Fruit fly (Drosophila melanogaster): ENCODE measurements around the gene CG14315.

The CG14315 gene

dm6 chr3R:18196991-18197801 lies 38.7 kb downstream of the CG14315 start (continued):
- TF ChIP-seq CG14860 (GFP tag; IDR thresholded peaks at IDR 0.05; ENCODE audit: partially characterized antibody) = no peak
- no peak for TF ChIP-seq NFAT (GFP tag; IDR thresholded peaks at IDR 0.05)
- peak; percentile 26 for TF ChIP-seq CG7786 (GFP tag; optimal IDR thresholded peaks at IDR 0.05)
- TF ChIP-seq danr (GFP tag; IDR thresholded peaks at IDR 0.05) = no peak
- TF ChIP-seq CG6272 (GFP tag; IDR thresholded peaks at IDR 0.05) = peak; percentile 9; the same call in 1 of the 2 replicates
- TF ChIP-seq tgo (GFP tag; IDR thresholded peaks at IDR 0.05) = no peak
- TF ChIP-seq Lim3 (GFP tag; IDR thresholded peaks at IDR 0.05) = no peak
- peak; percentile 60 for TF ChIP-seq CG4424 (GFP tag; optimal IDR thresholded peaks at IDR 0.05)
- TF ChIP-seq tup (GFP tag; optimal IDR thresholded peaks at IDR 0.05) = no peak
- TF ChIP-seq wek (GFP tag; optimal IDR thresholded peaks at IDR 0.05) = no peak
- TF ChIP-seq CG13775 (GFP tag; optimal IDR thresholded peaks at IDR 0.05) = peak; percentile 70
- TF ChIP-seq CG12299 (tag; optimal IDR thresholded peaks at IDR 0.05) = no peak
- no peak for TF ChIP-seq CG14050 (GFP tag; IDR thresholded peaks at IDR 0.05)
- TF ChIP-seq tll (GFP tag; optimal IDR thresholded peaks at IDR 0.05) = no peak
- no peak for TF ChIP-seq CG33557 (GFP tag; optimal IDR thresholded peaks at IDR 0.05)
- no peak for TF ChIP-seq ems (GFP tag; optimal IDR thresholded peaks at IDR 0.05)
- no peak for TF ChIP-seq CG8290 (GFP tag; optimal IDR thresholded peaks at IDR 0.05)
- peak in 1 of 2 experiments; percentile 71 for TF ChIP-seq CG8290 (tag; optimal IDR thresholded peaks at IDR 0.05)
- TF ChIP-seq luna (GFP tag; optimal IDR thresholded peaks at IDR 0.05) = no peak
- TF ChIP-seq CG10366 (GFP tag; IDR thresholded peaks at IDR 0.05) = no peak
- TF ChIP-seq shn (GFP tag; optimal IDR thresholded peaks at IDR 0.05) = no peak
- TF ChIP-seq sd (tag; optimal IDR thresholded peaks at IDR 0.05) = peak; percentile 81
- peak; percentile 99 for TF ChIP-seq cg (GFP tag; optimal IDR thresholded peaks at IDR 0.05)
- TF ChIP-seq CG11696 (GFP tag; IDR thresholded peaks at IDR 0.05) = no peak
- no peak for TF ChIP-seq CG11085 (GFP tag; IDR thresholded peaks at IDR 0.05)
- no peak for TF ChIP-seq zfh1 (GFP tag; IDR thresholded peaks at IDR 0.05)
- no peak for TF ChIP-seq CG15514 (GFP tag; optimal IDR thresholded peaks at IDR 0.05)
- no peak for TF ChIP-seq Aef1 (GFP tag; IDR thresholded peaks at IDR 0.05)
- peak; percentile 3 for TF ChIP-seq CG7987 (GFP tag; optimal IDR thresholded peaks at IDR 0.05)
- no peak for TF ChIP-seq CG7372 (GFP tag; IDR thresholded peaks at IDR 0.05)
- TF ChIP-seq CG3995 (GFP tag; optimal IDR thresholded peaks at IDR 0.05) = no peak
- TF ChIP-seq CG42726 (GFP tag; IDR thresholded peaks at IDR 0.05; ENCODE audit: partially characterized antibody) = no peak
- peak; percentile 30 for TF ChIP-seq CG3163 (GFP tag; optimal IDR thresholded peaks at IDR 0.05)
- TF ChIP-seq CG30020 (tag; optimal IDR thresholded peaks at IDR 0.05) = peak; percentile 9
- peak; percentile 37 for TF ChIP-seq CG4328 (GFP tag; optimal IDR thresholded peaks at IDR 0.05)
- no peak for TF ChIP-seq BtbVII (GFP tag; optimal IDR thresholded peaks at IDR 0.05)
- no peak for TF ChIP-seq MBD-R2 (GFP tag; IDR thresholded peaks at IDR 0.05)
- TF ChIP-seq trem (tag; optimal IDR thresholded peaks at IDR 0.05) = no peak
- peak; percentile 35 for TF ChIP-seq Fer3 (tag; optimal IDR thresholded peaks at IDR 0.05)
- no peak for TF ChIP-seq Ptx1 (GFP tag; IDR thresholded peaks at IDR 0.05)
- TF ChIP-seq Doc3 (GFP tag; IDR thresholded peaks at IDR 0.05; ENCODE audit: partially characterized antibody) = no peak
- TF ChIP-seq ab (GFP tag; optimal IDR thresholded peaks at IDR 0.05) = no peak
- no peak for TF ChIP-seq otp (GFP tag; IDR thresholded peaks at IDR 0.05)
- peak; percentile 41 for TF ChIP-seq CG6854 (GFP tag; optimal IDR thresholded peaks at IDR 0.05)
- no peak for TF ChIP-seq gcm (GFP tag; optimal IDR thresholded peaks at IDR 0.05)
- no peak for TF ChIP-seq CG4282 (GFP tag; optimal IDR thresholded peaks at IDR 0.05)
- peak; percentile 84 for TF ChIP-seq CG9437 (GFP tag; optimal IDR thresholded peaks at IDR 0.05)
- TF ChIP-seq gsb-n (tag; optimal IDR thresholded peaks at IDR 0.05) = peak; percentile 50
- peak; percentile 5 for TF ChIP-seq CG8281 (tag; optimal IDR thresholded peaks at IDR 0.05)
- TF ChIP-seq Myb (GFP tag; optimal IDR thresholded peaks at IDR 0.05) = peak; percentile 29

All from whole organism, embryonic.